Worm (Caenorhabditis elegans) whole organism, young adult: ENCODE measurements around the gene C28D4.7.

Experiments
- F37B4.10 ChIP-seq: fragments of 200-800 bp; sonication (Bioruptor generic); IDR thresholded peaks from 2 replicates; pipeline ENCODE4 v1.3.6; 2022; ENCODE audit warnings: missing genetic modification characterization, missing compliant biosample characterization
- F57A8.1 ChIP-seq: fragments of 200-800 bp; sonication (Bioruptor generic); optimal IDR thresholded peaks from 2 replicates; lab custom pipeline; 2018; ENCODE audit warnings: mild to moderate bottlenecking, missing genetic modification characterization, moderate library complexity, missing compliant biosample characterization
- ceh-100 ChIP-seq: fragments of 200-800 bp; sonication (Bioruptor generic); IDR thresholded peaks from 2 replicates; pipeline ENCODE4 v1.3.6; 2022; ENCODE audit warnings: missing genetic modification reagents, missing genetic modification characterization, missing compliant biosample characterization
- die-1 ChIP-seq: sonication (generic microtip); optimal IDR thresholded peaks from 2 replicates; lab custom pipeline; 2016; ENCODE audit warnings: missing genotype, mild to moderate bottlenecking, missing genetic modification characterization, missing compliant biosample characterization
- gei-17 ChIP-seq: fragments of 200-800 bp; sonication (Bioruptor generic); optimal IDR thresholded peaks from 2 replicates; lab custom pipeline; 2018; ENCODE audit warnings: mild to moderate bottlenecking, missing genetic modification characterization, missing compliant biosample characterization
- nfya-1 ChIP-seq: sonication (generic microtip); optimal IDR thresholded peaks from 2 replicates; lab custom pipeline; 2017; ENCODE audit warnings: antibody characterized with exemption, missing compliant biosample characterization, missing genetic modification characterization, borderline replicate concordance; ENCODE audit not compliant: insufficient read depth
- sdz-38 ChIP-seq: sonication (generic microtip); optimal IDR thresholded peaks from 2 replicates; lab custom pipeline; 2016; ENCODE audit warnings: missing genotype, missing genetic modification characterization, missing compliant biosample characterization
- snpc-1.1 ChIP-seq: sonication (generic microtip); optimal IDR thresholded peaks from 2 replicates; lab custom pipeline; 2017; ENCODE audit warnings: missing genetic modification characterization, mild to moderate bottlenecking, missing compliant biosample characterization, antibody characterized with exemption, moderate library complexity, missing genotype, missing genetic modification reagents; ENCODE audit not compliant: insufficient read depth
- somi-1 ChIP-seq: fragments of 200-800 bp; sonication (Bioruptor generic); optimal IDR thresholded peaks from 2 replicates; lab custom pipeline; 2018; ENCODE audit warnings: mild to moderate bottlenecking, missing genetic modification characterization, missing compliant biosample characterization

DNA sequence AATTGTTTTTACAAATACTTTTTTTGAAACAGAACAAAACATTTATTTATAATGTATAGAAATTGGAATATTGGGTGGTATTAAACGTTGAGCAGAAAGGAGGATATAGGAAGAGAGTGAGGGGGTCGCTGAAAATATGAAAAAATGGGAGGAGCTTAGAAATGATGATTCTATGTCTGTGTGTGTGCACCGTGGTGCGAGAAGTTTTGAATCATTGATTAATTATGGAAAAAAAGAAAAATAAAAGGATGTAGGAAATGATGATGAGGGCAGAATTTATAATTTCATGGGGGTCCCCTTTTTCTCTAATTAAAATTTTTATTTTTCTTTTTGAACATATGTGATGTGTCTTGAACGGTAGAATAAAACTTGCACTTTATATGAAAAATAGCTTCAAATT lies 41.7 kb upstream of the C28D4.7 start, which contains the start of gene sre-4:
- TF ChIP-seq die-1 (tag; lab: Kevin White, UChicago) (no peak), somi-1 (GFP tag; lab: Kevin White, UChicago) (no peak), nfya-1 (tag; lab: Kevin White, UChicago) (no peak), ceh-100 (GFP tag; lab: Robert Waterston, UW) (no peak), gei-17 (no peak), snpc-1.1 (no peak), sdz-38 (tag; lab: Kevin White, UChicago) (no peak), F57A8.1 (no peak), F37B4.10 (GFP tag; lab: Robert Waterston, UW) (no peak)
